Worm (Caenorhabditis elegans) whole organism, mixed stage, embryonic: ENCODE results near the gene srh-274.

Source experiments
- M03D4.4 ChIP-seq: sonication (generic microtip); optimal IDR thresholded peaks from 2 replicates; lab custom pipeline; 2017; ENCODE audit warnings: mild to moderate bottlenecking, missing genetic modification characterization, missing compliant biosample characterization
- ceh-39 ChIP-seq: fragments of 150-350 bp; optimal IDR thresholded peaks from 2 replicates; lab custom pipeline; 2014; ENCODE audit warnings: missing biosample characterization, missing genetic modification characterization
- ceh-43 ChIP-seq: fragments of 200-800 bp; sonication (Bioruptor generic); optimal IDR thresholded peaks from 2 replicates; lab custom pipeline; 2018; ENCODE audit warnings: mild to moderate bottlenecking, missing genetic modification characterization, moderate library complexity, missing compliant biosample characterization
- ces-1 ChIP-seq: fragments of 150-350 bp; optimal IDR thresholded peaks from 2 replicates; lab custom pipeline; 2014; ENCODE audit warnings: missing biosample characterization, missing genetic modification reagents, missing genetic modification characterization
- ham-2 ChIP-seq: fragments of 200-800 bp; sonication (Bioruptor generic); optimal IDR thresholded peaks from 2 replicates; lab custom pipeline; 2018; ENCODE audit warnings: mild to moderate bottlenecking, missing genetic modification characterization, missing compliant biosample characterization
- hlh-1 ChIP-seq: fragments of 150-350 bp; optimal IDR thresholded peaks from 2 replicates; lab custom pipeline; 2014; ENCODE audit warnings: missing biosample characterization, missing genetic modification reagents, missing genetic modification characterization
- lsy-2 ChIP-seq: fragments of 150-350 bp; optimal IDR thresholded peaks from 2 replicates; lab custom pipeline; 2014; ENCODE audit warnings: missing biosample characterization, missing genetic modification characterization
- mab-5 ChIP-seq: fragments of 150-350 bp; optimal IDR thresholded peaks from 2 replicates; lab custom pipeline; 2014; ENCODE audit warnings: missing biosample characterization, missing genetic modification characterization
- mep-1 ChIP-seq: fragments of 150-350 bp; optimal IDR thresholded peaks from 2 replicates; lab custom pipeline; 2017; ENCODE audit warnings: missing biosample characterization, missing genetic modification reagents, missing genetic modification characterization, inconsistent platforms
- nhr-28 ChIP-seq: fragments of 150-350 bp; optimal IDR thresholded peaks from 2 replicates; lab custom pipeline; 2014; ENCODE audit warnings: missing biosample characterization, missing genetic modification characterization
- nhr-76 ChIP-seq: sonication (generic microtip); optimal IDR thresholded peaks from 2 replicates; lab custom pipeline; 2017; ENCODE audit warnings: missing biosample characterization, missing genetic modification characterization
- snpc-4 ChIP-seq: fragments of 150-350 bp; optimal IDR thresholded peaks from 2 replicates; lab custom pipeline; 2014; ENCODE audit warnings: missing biosample characterization, missing genetic modification characterization
- sptf-1 ChIP-seq: sonication (generic microtip); optimal IDR thresholded peaks from 2 replicates; lab custom pipeline; 2017; ENCODE audit warnings: mild to moderate bottlenecking, missing genetic modification characterization, moderate library complexity, missing compliant biosample characterization
- zip-8 ChIP-seq: fragments of 150-350 bp; optimal IDR thresholded peaks from 2 replicates; lab custom pipeline; 2014; ENCODE audit warnings: missing biosample characterization, missing genetic modification characterization
- ztf-11 ChIP-seq: fragments of 150-350 bp; optimal IDR thresholded peaks from 2 replicates; lab custom pipeline; 2014; ENCODE audit warnings: missing biosample characterization, missing genetic modification characterization

Gene srh-274

ce11 chrII:1028602-1029001 lies 45.7 kb downstream of the srh-274 start, which contains the start of gene math-34:
math-34 (plus strand) TSS chrII:1028972.
- TF ChIP-seq ceh-43 = no peak
- TF ChIP-seq ceh-39 = no peak
- TF ChIP-seq M03D4.4 = no peak
- TF ChIP-seq snpc-4 (tag; lab: Kevin White, UChicago) = no peak
- TF ChIP-seq sptf-1 = no peak
- no peak for TF ChIP-seq zip-8 (tag; lab: Kevin White, UChicago)
- no peak for TF ChIP-seq hlh-1
- TF ChIP-seq mep-1 = no peak
- no peak for TF ChIP-seq ces-1 (GFP tag; lab: Kevin White, UChicago)
- TF ChIP-seq nhr-28 (tag; lab: Kevin White, UChicago) = no peak
- no peak for TF ChIP-seq lsy-2
- TF ChIP-seq nhr-76 (tag; lab: Kevin White, UChicago) = no peak
- TF ChIP-seq mab-5 (tag; lab: Kevin White, UChicago) = no peak
- TF ChIP-seq ham-2 (GFP tag; lab: Kevin White, UChicago) = no peak
- TF ChIP-seq ztf-11 (tag; lab: Kevin White, UChicago) = no peak
